Worm (Caenorhabditis elegans) whole organism, L4 larva: ENCODE data around the gene egl-45.

Experiments used
- D1046.2 ChIP-seq: fragments of 200-800 bp; sonication (Bioruptor generic); IDR thresholded peaks from 2 replicates; pipeline ENCODE4 v1.3.6; 2022; ENCODE audit warnings: missing genetic modification characterization, missing compliant biosample characterization
- F37D6.2 ChIP-seq: sonication (generic microtip); optimal IDR thresholded peaks from 2 replicates; lab custom pipeline; 2016; ENCODE audit warnings: mild to moderate bottlenecking, missing genetic modification characterization, missing compliant biosample characterization
- F44E2.7 ChIP-seq: fragments of 200-800 bp; sonication (Bioruptor generic); IDR thresholded peaks from 2 replicates; pipeline ENCODE4 v2.1.2; 2022; ENCODE audit warnings: missing genetic modification characterization, missing compliant biosample characterization
- T20F7.1 ChIP-seq: fragments of 200-800 bp; sonication (Bioruptor generic); optimal IDR thresholded peaks from 2 replicates; lab custom pipeline; 2018; ENCODE audit warnings: mild to moderate bottlenecking, missing genetic modification characterization, missing compliant biosample characterization
- ZK337.2 ChIP-seq: fragments of 200-800 bp; sonication (Bioruptor generic); IDR thresholded peaks from 2 replicates; pipeline ENCODE4 v1.3.6; 2022; ENCODE audit warnings: missing genetic modification reagents, missing genetic modification characterization, missing compliant biosample characterization
- aha-1 ChIP-seq: fragments of 150-350 bp; peaks from one replicate; lab custom pipeline; 2014; ENCODE audit warnings: missing biosample characterization, missing genetic modification characterization
- ceh-20 ChIP-seq: fragments of 200-800 bp; sonication (Bioruptor generic); IDR thresholded peaks from 2 replicates; pipeline ENCODE4 v1.3.6; 2022; ENCODE audit warnings: missing genetic modification reagents, missing genetic modification characterization, missing compliant biosample characterization
- cey-2 ChIP-seq: sonication (generic microtip); optimal IDR thresholded peaks from 3 replicates; lab custom pipeline; 2017; ENCODE audit warnings: missing genetic modification characterization, mild to moderate bottlenecking, missing compliant biosample characterization, antibody characterized with exemption, borderline replicate concordance; ENCODE audit not compliant: insufficient read depth
- ctbp-1 ChIP-seq: fragments of 200-800 bp; sonication (Bioruptor generic); IDR thresholded peaks from 2 replicates; pipeline ENCODE4 v1.3.6; 2022; ENCODE audit warnings: missing genetic modification reagents, missing genetic modification characterization, missing compliant biosample characterization
- daf-12 ChIP-seq: fragments of 150-350 bp; optimal IDR thresholded peaks from 2 replicates; lab custom pipeline; 2014; ENCODE audit warnings: missing biosample characterization, missing genetic modification reagents, missing genetic modification characterization
- daf-16 ChIP-seq, 3 experiments: sonication (generic microtip); optimal IDR thresholded peaks; 2 replicates each; lab custom pipeline; 2016 to 2017; ENCODE audit warnings: missing genetic modification characterization in 3 of 3, missing genetic modification reagents in 3 of 3, mild to moderate bottlenecking in 2 of 3, missing compliant biosample characterization in 2 of 3, missing biosample characterization in 1 of 3, moderate library complexity in 1 of 3
- daf-8 ChIP-seq: fragments of 200-800 bp; sonication (Bioruptor generic); IDR thresholded peaks from 2 replicates; pipeline ENCODE4 v1.3.6; 2022; ENCODE audit warnings: missing genetic modification characterization, missing compliant biosample characterization
- dmd-8 ChIP-seq: fragments of 200-800 bp; sonication (Bioruptor generic); IDR thresholded peaks from 2 replicates; pipeline ENCODE4 v1.3.6; 2022; ENCODE audit warnings: missing genetic modification characterization, missing compliant biosample characterization
- fos-1 ChIP-seq: fragments of 150-350 bp; optimal IDR thresholded peaks from 2 replicates; lab custom pipeline; 2014; ENCODE audit warnings: missing biosample characterization, missing genetic modification characterization
- gei-8 ChIP-seq: fragments of 200-800 bp; sonication (Bioruptor generic); optimal IDR thresholded peaks from 2 replicates; lab custom pipeline; 2018; ENCODE audit warnings: mild to moderate bottlenecking, missing genetic modification characterization, missing compliant biosample characterization
- jun-1 ChIP-seq: fragments of 150-350 bp; optimal IDR thresholded peaks from 2 replicates; lab custom pipeline; 2014; ENCODE audit warnings: missing biosample characterization, missing genetic modification reagents, missing genetic modification characterization
- lim-7 ChIP-seq: fragments of 200-800 bp; sonication (Bioruptor generic); IDR thresholded peaks from 2 replicates; pipeline ENCODE4 v1.3.6; 2022; ENCODE audit warnings: missing genetic modification characterization, missing compliant biosample characterization
- lin-38 ChIP-seq: fragments of 200-800 bp; sonication (Bioruptor generic); IDR thresholded peaks from 2 replicates; pipeline ENCODE4 v1.3.6; 2022; ENCODE audit warnings: missing genetic modification reagents, missing genetic modification characterization, missing compliant biosample characterization
- nhr-237 ChIP-seq: sonication (generic microtip); optimal IDR thresholded peaks from 2 replicates; lab custom pipeline; 2017; ENCODE audit warnings: missing biosample characterization, missing genetic modification characterization
- nhr-25 ChIP-seq: sonication (generic microtip); optimal IDR thresholded peaks from 2 replicates; lab custom pipeline; 2017; ENCODE audit warnings: missing genetic modification characterization, mild to moderate bottlenecking, missing compliant biosample characterization, antibody characterized with exemption, moderate library complexity, borderline replicate concordance; ENCODE audit not compliant: insufficient read depth
- nhr-42 ChIP-seq: fragments of 200-800 bp; sonication (Bioruptor generic); IDR thresholded peaks from 2 replicates; pipeline ENCODE4 v1.3.6; 2022; ENCODE audit warnings: missing genetic modification characterization, missing compliant biosample characterization
- nhr-48 ChIP-seq: sonication (generic microtip); optimal IDR thresholded peaks from 2 replicates; lab custom pipeline; 2016; ENCODE audit warnings: mild to moderate bottlenecking, missing genetic modification characterization, missing compliant biosample characterization
- nhr-6 ChIP-seq: fragments of 150-350 bp; optimal IDR thresholded peaks from 2 replicates; lab custom pipeline; 2014; ENCODE audit warnings: missing biosample characterization, missing genetic modification characterization
- nhr-76 ChIP-seq: fragments of 150-350 bp; optimal IDR thresholded peaks from 2 replicates; lab custom pipeline; 2014; ENCODE audit warnings: missing biosample characterization, missing genetic modification characterization
- pha-4 ChIP-seq, 2 experiments: fragments of 150-350 bp in 1 of 2; fragments of 200-800 bp in 1 of 2; sonication (Bioruptor generic) in 1 of 2; IDR thresholded peaks in 1 of 2; optimal IDR thresholded peaks in 1 of 2; 2 replicates each; pipeline versions ENCODE4 v1.3.6 to Lab custom; 2014 to 2022; ENCODE audit warnings: missing genetic modification characterization in 2 of 2, missing genetic modification reagents in 2 of 2, missing biosample characterization in 1 of 2, missing compliant biosample characterization in 1 of 2
- tag-97 ChIP-seq: fragments of 200-800 bp; sonication (Bioruptor generic); IDR thresholded peaks from 2 replicates; pipeline ENCODE4 v1.3.6; 2022; ENCODE audit warnings: missing genetic modification characterization, missing compliant biosample characterization
- unc-39 ChIP-seq: sonication (generic microtip); optimal IDR thresholded peaks from 2 replicates; lab custom pipeline; 2017; ENCODE audit warnings: missing biosample characterization, missing genetic modification characterization
- unc-62 ChIP-seq, 3 experiments: fragments of 150-350 bp in 1 of 3; sonication (generic microtip); optimal IDR thresholded peaks in 2 of 3; peaks in 1 of 3; 1 replicate in 1 of 3; 2 replicates in 2 of 3; lab custom pipeline; 2014 to 2017; ENCODE audit warnings: missing biosample characterization in 3 of 3, missing genetic modification characterization in 3 of 3, missing genetic modification reagents in 3 of 3, missing genotype in 1 of 3
- zip-2 ChIP-seq: fragments of 150-350 bp; optimal IDR thresholded peaks from 2 replicates; lab custom pipeline; 2014; ENCODE audit warnings: missing biosample characterization, missing genetic modification characterization
- ztf-11 ChIP-seq: fragments of 150-350 bp; optimal IDR thresholded peaks from 2 replicates; lab custom pipeline; 2014; ENCODE audit warnings: missing biosample characterization, missing genetic modification characterization

The egl-45 gene

ce11 chrIII:7821130-7821529 is 7.3 kb downstream of the egl-45 start:
- TF ChIP-seq lim-7 (peak; percentile 59; the same call in 1 of the 2 replicates), lin-38 (GFP tag; lab: Robert Waterston, UW) (peak; percentile 15; the same call in 1 of the 2 replicates), dmd-8 (GFP tag; lab: Robert Waterston, UW) (0 out of 2 replicates have a peak, but pooled peaks have one; percentile 62)

ce11 chrIII:7819866-7820265 is 8.6 kb downstream of the egl-45 start:
- TF ChIP-seq lin-38 (GFP tag; lab: Robert Waterston, UW) (no peak), gei-8 (GFP tag; lab: Kevin White, UChicago) (no peak), nhr-25 (tag; lab: Kevin White, UChicago) (no peak), unc-62 (GFP tag; optimal IDR thresholded peaks at IDR 0.05 in 1 of 2; lab: Kevin White, UChicago) (peak in 1 of 2 experiments; percentile 5), unc-62 (tag; optimal IDR thresholded peaks at IDR 0.05; lab: Kevin White, UChicago) (no peak), aha-1 (tag; lab: Kevin White, UChicago) (peak; percentile 18), D1046.2 (GFP tag; lab: Robert Waterston, UW) (no peak)

- no peak for TF ChIP-seq ctbp-1
- no peak for TF ChIP-seq F44E2.7
- TF ChIP-seq fos-1 (tag; lab: Kevin White, UChicago), result no peak
- no peak for TF ChIP-seq cey-2 (tag; lab: Kevin White, UChicago)
- TF ChIP-seq D1046.2 (GFP tag; lab: Robert Waterston, UW), result no peak
- TF ChIP-seq ztf-11 (tag; lab: Kevin White, UChicago), result no peak
- no peak for TF ChIP-seq unc-39 (tag; lab: Kevin White, UChicago)
- TF ChIP-seq daf-16 (GFP tag; optimal IDR thresholded peaks at IDR 0.05; lab: Kevin White, UChicago), result no peak
- TF ChIP-seq daf-16 (tag; optimal IDR thresholded peaks at IDR 0.05; lab: Kevin White, UChicago), result no peak
- no peak for TF ChIP-seq ceh-20
- no peak for TF ChIP-seq tag-97 (GFP tag; lab: Robert Waterston, UW)
- no peak for TF ChIP-seq T20F7.1 (GFP tag; lab: Kevin White, UChicago)
- no peak for TF ChIP-seq daf-12 (tag; lab: Kevin White, UChicago)
- no peak for TF ChIP-seq pha-4 (GFP tag; IDR thresholded peaks at IDR 0.05; lab: Robert Waterston, UW)
- TF ChIP-seq pha-4 (tag; optimal IDR thresholded peaks at IDR 0.05; lab: Kevin White, UChicago), result no peak
- TF ChIP-seq nhr-237 (tag; lab: Kevin White, UChicago), result no peak
- TF ChIP-seq ZK337.2, result no peak
- no peak for TF ChIP-seq nhr-48 (tag; lab: Kevin White, UChicago)
These were observed 9.5 kb downstream of the egl-45 start for ce11 chrIII:7818965-7819364.

- TF ChIP-seq nhr-6 (tag; lab: Kevin White, UChicago) (peak; percentile 100), lim-7 (no peak)
- TF ChIP-seq, all 104 proteins: peak for 1
These were observed 12.0 kb downstream of the egl-45 start for ce11 chrIII:7816463-7816862.

- TF ChIP-seq F37D6.2 (no peak), gei-8 (GFP tag; lab: Kevin White, UChicago) (no peak), nhr-6 (tag; lab: Kevin White, UChicago) (peak; percentile 100), zip-2 (tag; lab: Kevin White, UChicago) (no peak), nhr-76 (no peak), nhr-48 (tag; lab: Kevin White, UChicago) (no peak), unc-39 (tag; lab: Kevin White, UChicago) (no peak)
These were observed 12.7 kb downstream of the egl-45 start for ce11 chrIII:7815571-7816348.

- no peak for TF ChIP-seq nhr-42 (GFP tag; lab: Robert Waterston, UW)
- TF ChIP-seq jun-1 (tag; lab: Kevin White, UChicago), result no peak
- TF ChIP-seq daf-8, result no peak
- TF ChIP-seq nhr-237 (tag; lab: Kevin White, UChicago), result no peak
- peak in 1 of 2 experiments; percentile 49 for TF ChIP-seq unc-62 (GFP tag; optimal IDR thresholded peaks at IDR 0.05 in 1 of 2; lab: Kevin White, UChicago)
- TF ChIP-seq unc-62 (tag; optimal IDR thresholded peaks at IDR 0.05; lab: Kevin White, UChicago), result no peak
These were observed 13.4 kb downstream of the egl-45 start for ce11 chrIII:7815056-7815366.
